Worm (Caenorhabditis elegans): ENCODE results near the gene F41F3.9.

Gene F41F3.9

ce11 chrV:4651480-4651879 lies 3.8 kb upstream of the F41F3.9 start (continued):
- TF ChIP-seq R02D3.7 (tag; optimal IDR thresholded peaks at IDR 0.05) = no peak

- TF ChIP-seq tbx-2 (tag; optimal IDR thresholded peaks at IDR 0.05) (no peak), zag-1 (tag; optimal IDR thresholded peaks at IDR 0.05) (no peak), ceh-16 (tag; optimal IDR thresholded peaks at IDR 0.05) (no peak), ceh-28 (tag; optimal IDR thresholded peaks at IDR 0.05) (no peak), ZK546.5 (tag; optimal IDR thresholded peaks at IDR 0.05) (no peak), nhr-43 (tag; optimal IDR thresholded peaks at IDR 0.05; ENCODE audit: poor library complexity, severe bottlenecking) (no peak), ztf-4 (tag; optimal IDR thresholded peaks at IDR 0.05) (no peak), egl-5 (tag; optimal IDR thresholded peaks at IDR 0.05) (no peak), ztf-11 (tag; optimal IDR thresholded peaks at IDR 0.05) (no peak), aly-2 (tag; optimal IDR thresholded peaks at IDR 0.05) (no peak), nhr-12 (tag; optimal IDR thresholded peaks at IDR 0.05) (no peak), sea-2 (GFP tag; optimal IDR thresholded peaks at IDR 0.05) (no peak)
Measured at ce11 chrV:4653093-4653492, 2.2 kb upstream of the F41F3.9 start.

ce11 chrV:4653871-4654605 lies 1.2 kb upstream of the F41F3.9 start, which contains the start of the genes col-139 and F41F3.1:
Gene col-139 (minus strand): TSS chrV:4653971.
Gene F41F3.1 (plus strand): TSS chrV:4654555.
- TF ChIP-seq hmg-11 (tag; optimal IDR thresholded peaks at IDR 0.05) (no peak), ceh-82 (tag; optimal IDR thresholded peaks at IDR 0.05) (no peak), ZK546.5 (tag; optimal IDR thresholded peaks at IDR 0.05) (no peak), fos-1 (tag; optimal IDR thresholded peaks at IDR 0.05) (no peak)

ce11 chrV:4662400-4662799 lies 7.1 kb downstream of the F41F3.9 start, which contains the start of gene srx-74:
Gene srx-74 (minus strand): TSS chrV:4662500.
- TF ChIP-seq fkh-2 (tag; optimal IDR thresholded peaks at IDR 0.05) (no peak), unc-62 (GFP tag; optimal IDR thresholded peaks at IDR 0.05) (no peak)

ce11 chrV:4665651-4666050 lies 10.4 kb downstream of the F41F3.9 start, which contains the start of gene srx-73:
Gene srx-73 (minus strand): TSS chrV:4665751.
- TF ChIP-seq fos-1 (tag; optimal IDR thresholded peaks at IDR 0.05) (no peak), ztf-4 (tag; optimal IDR thresholded peaks at IDR 0.05) (no peak), daf-12 (tag; optimal IDR thresholded peaks at IDR 0.05) (no peak), mml-1 (tag; optimal IDR thresholded peaks at IDR 0.05) (no peak), nhr-77 (tag; optimal IDR thresholded peaks at IDR 0.05) (no peak), nhr-23 (tag; optimal IDR thresholded peaks at IDR 0.05) (no peak), elt-2 (tag; optimal IDR thresholded peaks at IDR 0.05) (no peak)

ce11 chrV:4667062-4667461 lies 11.8 kb downstream of the F41F3.9 start:
- no peak for TF ChIP-seq ceh-9 (tag; optimal IDR thresholded peaks at IDR 0.05)
- TF ChIP-seq elt-2 (tag; optimal IDR thresholded peaks at IDR 0.05) = no peak
- TF ChIP-seq nhr-12 (tag; optimal IDR thresholded peaks at IDR 0.05) = no peak
- TF ChIP-seq mdl-1 (tag; optimal IDR thresholded peaks at IDR 0.05) = no peak
- no peak for TF ChIP-seq fkh-2 (tag; optimal IDR thresholded peaks at IDR 0.05)
- TF ChIP-seq nhr-67 (tag; optimal IDR thresholded peaks at IDR 0.05) = no peak
- no peak for TF ChIP-seq ztf-11 (tag; optimal IDR thresholded peaks at IDR 0.05)
- TF ChIP-seq ama-1 (optimal IDR thresholded peaks at IDR 0.05) = no peak

ce11 chrV:4668636-4669035 lies 13.4 kb downstream of the F41F3.9 start, which contains the start of gene srx-77:
Gene srx-77 (minus strand): TSS chrV:4668736.
- no peak for TF ChIP-seq mdl-1 (tag; optimal IDR thresholded peaks at IDR 0.05)
- TF ChIP-seq unc-39 (tag; optimal IDR thresholded peaks at IDR 0.05) = no peak
- no peak for TF ChIP-seq hmg-11 (tag; optimal IDR thresholded peaks at IDR 0.05)
- no peak for TF ChIP-seq lin-15B (tag; optimal IDR thresholded peaks at IDR 0.05)
- no peak for TF ChIP-seq egl-27 (tag; optimal IDR thresholded peaks at IDR 0.05)
- no peak for TF ChIP-seq ceh-16 (tag; optimal IDR thresholded peaks at IDR 0.05)
- TF ChIP-seq nhr-11 (tag; optimal IDR thresholded peaks at IDR 0.05) = no peak
- no peak for TF ChIP-seq fkh-10 (GFP tag; optimal IDR thresholded peaks at IDR 0.05)
- no peak for TF ChIP-seq ceh-9 (tag; optimal IDR thresholded peaks at IDR 0.05)
- TF ChIP-seq ztf-11 (tag; optimal IDR thresholded peaks at IDR 0.05) = no peak
- TF ChIP-seq daf-12 (tag; optimal IDR thresholded peaks at IDR 0.05) = no peak
- TF ChIP-seq nhr-67 (tag; optimal IDR thresholded peaks at IDR 0.05) = no peak

All from whole organism, L3 larva.